Fruit fly (Drosophila melanogaster) whole organism: ENCODE results near the gene CG7362.

Source experiments
- CG8478 ChIP-seq: fragments of >200 bp; optimal IDR thresholded peaks from 2 replicates; lab custom pipeline; 2018; ENCODE audit warnings: inconsistent platforms
- usp ChIP-seq: fragments of >200 bp; optimal IDR thresholded peaks from 2 replicates; lab custom pipeline; 2017; ENCODE audit warnings: missing biosample characterization, missing genetic modification characterization, mixed read lengths

DNA sequence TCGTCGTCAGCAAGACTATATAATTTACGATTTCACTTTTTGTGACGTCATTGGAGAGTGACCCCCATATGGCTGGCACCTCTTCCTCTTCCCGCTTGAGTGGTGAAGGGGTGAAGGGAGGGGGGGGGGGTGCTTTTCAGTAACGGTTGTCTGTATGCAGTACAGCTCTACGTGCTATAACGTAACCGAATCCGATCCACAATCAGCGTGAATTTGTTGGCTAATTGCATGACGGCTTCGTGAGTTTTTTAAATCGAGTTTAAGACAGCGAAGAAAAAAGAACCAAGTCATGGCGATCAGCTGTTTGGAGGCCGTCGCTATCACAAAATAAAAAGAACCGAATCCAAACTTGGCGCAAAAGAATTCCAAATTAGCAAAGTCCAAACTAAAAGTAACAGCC lies 17.6 kb downstream of the CG7362 start:
- TF ChIP-seq CG8478 (lab: Kevin White, UChicago) (no peak), usp (GFP tag; lab: Kevin White, UChicago) (no peak)
